Worm (Caenorhabditis elegans) whole organism, late embryonic: Measurements from ENCODE around the gene Y73B6BL.22.

Experiments
- C08G9.2 ChIP-seq: sonication (generic microtip); optimal IDR thresholded peaks from 2 replicates; lab custom pipeline; 2016; ENCODE audit warnings: mild to moderate bottlenecking, missing genetic modification characterization, moderate library complexity, missing compliant biosample characterization
- C38D4.7 ChIP-seq: fragments of 200-800 bp; sonication (Bioruptor generic); optimal IDR thresholded peaks from 2 replicates; lab custom pipeline; 2018; ENCODE audit warnings: mild to moderate bottlenecking, missing genetic modification characterization, moderate library complexity, missing compliant biosample characterization
- T23F11.4 ChIP-seq: fragments of 200-800 bp; sonication (Bioruptor generic); optimal IDR thresholded peaks from 2 replicates; lab custom pipeline; 2018; ENCODE audit warnings: mild to moderate bottlenecking, missing genetic modification characterization, missing compliant biosample characterization
- Y22D7AL.16 ChIP-seq: sonication (generic microtip); optimal IDR thresholded peaks from 2 replicates; lab custom pipeline; 2016; ENCODE audit warnings: missing genetic modification characterization, missing compliant biosample characterization
- ama-1 ChIP-seq: fragments of 150-350 bp; optimal IDR thresholded peaks from 2 replicates; lab custom pipeline; 2014
- ceh-18 ChIP-seq: sonication (generic microtip); optimal IDR thresholded peaks from 2 replicates; lab custom pipeline; 2016; ENCODE audit warnings: missing genetic modification characterization, missing compliant biosample characterization
- ceh-31 ChIP-seq: sonication (generic microtip); optimal IDR thresholded peaks from 2 replicates; lab custom pipeline; 2016; ENCODE audit warnings: missing genetic modification characterization, missing compliant biosample characterization
- eyg-1 ChIP-seq: sonication (generic microtip); optimal IDR thresholded peaks from 2 replicates; lab custom pipeline; 2016; ENCODE audit warnings: missing genotype, missing genetic modification characterization, missing compliant biosample characterization
- fax-1 ChIP-seq: sonication (generic microtip); optimal IDR thresholded peaks from 2 replicates; lab custom pipeline; 2016; ENCODE audit warnings: missing genotype, missing genetic modification characterization, missing compliant biosample characterization
- lim-6 ChIP-seq: sonication (generic microtip); optimal IDR thresholded peaks from 2 replicates; lab custom pipeline; 2016; ENCODE audit warnings: missing genetic modification characterization, missing compliant biosample characterization
- nhr-11 ChIP-seq: fragments of 150-350 bp; optimal IDR thresholded peaks from 2 replicates; lab custom pipeline; 2014; ENCODE audit warnings: missing biosample characterization, missing genetic modification characterization
- nhr-232 ChIP-seq: sonication (generic microtip); optimal IDR thresholded peaks from 2 replicates; lab custom pipeline; 2016; ENCODE audit warnings: missing genetic modification characterization, missing compliant biosample characterization
- npax-4 ChIP-seq: sonication (generic microtip); optimal IDR thresholded peaks from 2 replicates; lab custom pipeline; 2016; ENCODE audit warnings: missing genetic modification characterization, missing compliant biosample characterization
- pag-3 ChIP-seq: sonication (generic microtip); optimal IDR thresholded peaks from 2 replicates; lab custom pipeline; 2016; ENCODE audit warnings: missing compliant biosample characterization, missing genetic modification characterization, borderline replicate concordance
- pax-1 ChIP-seq: fragments of 150-350 bp; optimal IDR thresholded peaks from 2 replicates; lab custom pipeline; 2014; ENCODE audit warnings: missing biosample characterization, missing genetic modification characterization
- pqm-1 ChIP-seq: sonication (generic microtip); optimal IDR thresholded peaks from 2 replicates; lab custom pipeline; 2016; ENCODE audit warnings: missing genetic modification characterization, missing compliant biosample characterization
- rnt-1 ChIP-seq: sonication (generic microtip); optimal IDR thresholded peaks from 2 replicates; lab custom pipeline; 2016; ENCODE audit warnings: missing genetic modification characterization, missing compliant biosample characterization
- sdc-2 ChIP-seq: sonication (generic microtip); optimal IDR thresholded peaks from 2 replicates; lab custom pipeline; 2016; ENCODE audit warnings: missing genotype, missing genetic modification characterization, missing compliant biosample characterization
- tbx-2 ChIP-seq: sonication (generic microtip); optimal IDR thresholded peaks from 2 replicates; lab custom pipeline; 2016; ENCODE audit warnings: missing genetic modification characterization, missing compliant biosample characterization
- unc-42 ChIP-seq: sonication (generic microtip); optimal IDR thresholded peaks from 2 replicates; lab custom pipeline; 2016; ENCODE audit warnings: missing genotype, missing genetic modification characterization, missing compliant biosample characterization
- unc-55 ChIP-seq: sonication (generic microtip); optimal IDR thresholded peaks from 2 replicates; lab custom pipeline; 2017; ENCODE audit warnings: missing biosample characterization, missing genetic modification reagents, missing genetic modification characterization
- zip-5 ChIP-seq: sonication (generic microtip); optimal IDR thresholded peaks from 2 replicates; lab custom pipeline; 2016; ENCODE audit warnings: missing genetic modification characterization, missing compliant biosample characterization
- ztf-16 ChIP-seq: sonication (generic microtip); optimal IDR thresholded peaks from 2 replicates; lab custom pipeline; 2017; ENCODE audit warnings: missing genetic modification characterization, missing compliant biosample characterization

Y73B6BL.22 gene

ce11 chrIV:6372993-6373392 lies 43.5 kb downstream of the Y73B6BL.22 start, which contains the start of gene smg-3:
Gene smg-3 (minus strand): TSS chrIV:6373093.
- no peak for TF ChIP-seq pqm-1
- no peak for TF ChIP-seq nhr-11 (tag; lab: Kevin White, UChicago)
- no peak for TF ChIP-seq lim-6 (tag; lab: Kevin White, UChicago)
- no peak for TF ChIP-seq fax-1 (tag; lab: Kevin White, UChicago)
- no peak for TF ChIP-seq sdc-2 (tag; lab: Kevin White, UChicago)
- no peak for TF ChIP-seq pag-3
- no peak for TF ChIP-seq eyg-1 (tag; lab: Kevin White, UChicago)
- no peak for TF ChIP-seq zip-5 (tag; lab: Kevin White, UChicago)
- TF ChIP-seq ceh-18 = no peak

- TF ChIP-seq C38D4.7 (GFP tag; lab: Kevin White, UChicago) (no peak), nhr-11 (tag; lab: Kevin White, UChicago) (no peak), ceh-31 (tag; lab: Kevin White, UChicago) (no peak), rnt-1 (tag; lab: Kevin White, UChicago) (no peak)
Observed at ce11 chrIV:6372267-6372666, 44.2 kb downstream of the Y73B6BL.22 start.

ce11 chrIV:6369489-6369888 lies 47.0 kb downstream of the Y73B6BL.22 start:
- TF ChIP-seq eyg-1 (tag; lab: Kevin White, UChicago) = no peak
- no peak for TF ChIP-seq Y22D7AL.16 (tag; lab: Kevin White, UChicago)
- TF ChIP-seq tbx-2 (tag; lab: Kevin White, UChicago) = peak; percentile 13
- no peak for TF ChIP-seq pax-1 (tag; lab: Kevin White, UChicago)
- TF ChIP-seq npax-4 (tag; lab: Kevin White, UChicago) = no peak
- TF ChIP-seq unc-42 (tag; lab: Kevin White, UChicago) = peak; percentile 43
- TF ChIP-seq C08G9.2 (tag; lab: Kevin White, UChicago) = peak; percentile 42
- no peak for TF ChIP-seq T23F11.4
- no peak for TF ChIP-seq nhr-232 (tag; lab: Kevin White, UChicago)
- no peak for TF ChIP-seq zip-5 (tag; lab: Kevin White, UChicago)
- TF ChIP-seq ceh-31 (tag; lab: Kevin White, UChicago) = peak; percentile 56
- TF ChIP-seq ztf-16 (tag; lab: Kevin White, UChicago) = no peak
- no peak for TF ChIP-seq ama-1
- TF ChIP-seq unc-55 = no peak
- TF ChIP-seq, all 69 proteins: peak for 4
